In genomic region chrX:16277878-16278506, dm6 we compare ENCODE assay signal across 1 fruit fly cellular context.
TF ChIP-seq lines count a peak whose summit lies in the region.

TSS of gene eas (plus strand) at chrX:16278328.

TF ChIP-seq in whole organism, embryonic, 481 proteins besides CTCF, POLR2A, EP300 and RAD21 (continued from another document and continues in another):
- no peak for TF ChIP-seq gce (GFP tag; IDR thresholded peaks at IDR 0.05; lab: Robert Waterston, UW)
- no peak for TF ChIP-seq CG30431 (GFP tag; optimal IDR thresholded peaks at IDR 0.05; lab: Kevin White, UChicago)
- no peak for TF ChIP-seq Nf-YC (tag; optimal IDR thresholded peaks at IDR 0.05; lab: Kevin White, UChicago)
- TF ChIP-seq CG2129 (GFP tag; IDR thresholded peaks at IDR 0.05; lab: Robert Waterston, UW; ENCODE audit: partially characterized antibody): peak; percentile 31; the same call in 1 of the 2 replicates
- no peak for TF ChIP-seq CG4707 (GFP tag; optimal IDR thresholded peaks at IDR 0.05; lab: Kevin White, UChicago)
- TF ChIP-seq CG1602 (GFP tag; optimal IDR thresholded peaks at IDR 0.05; lab: Kevin White, UChicago): no peak
- no peak for TF ChIP-seq Xrp1 (GFP tag; IDR thresholded peaks at IDR 0.05; lab: Robert Waterston, UW)
- no peak for TF ChIP-seq Blimp-1 (GFP tag; optimal IDR thresholded peaks at IDR 0.05; lab: Kevin White, UChicago)
- no peak for TF ChIP-seq CG12769 (tag; optimal IDR thresholded peaks at IDR 0.05; lab: Kevin White, UChicago)
- peak; percentile 14 for TF ChIP-seq CG15601 (tag; optimal IDR thresholded peaks at IDR 0.05; lab: Kevin White, UChicago)
- no peak for TF ChIP-seq repo (GFP tag; optimal IDR thresholded peaks at IDR 0.05; lab: Kevin White, UChicago)
- TF ChIP-seq HHEX (GFP tag; optimal IDR thresholded peaks at IDR 0.05; lab: Kevin White, UChicago): no peak
- no peak for TF ChIP-seq CG31365 (tag; optimal IDR thresholded peaks at IDR 0.05; lab: Kevin White, UChicago)
- no peak for TF ChIP-seq Dad (GFP tag; optimal IDR thresholded peaks at IDR 0.05; lab: Kevin White, UChicago)
- no peak for TF ChIP-seq CG14014 (GFP tag; IDR thresholded peaks at IDR 0.05; lab: Robert Waterston, UW)
- TF ChIP-seq fd96Cb (tag; optimal IDR thresholded peaks at IDR 0.05; lab: Kevin White, UChicago): no peak
- TF ChIP-seq nom (GFP tag; optimal IDR thresholded peaks at IDR 0.05; lab: Kevin White, UChicago): no peak
- TF ChIP-seq HmgD (GFP tag; optimal IDR thresholded peaks at IDR 0.05; lab: Kevin White, UChicago): peak; percentile 50
- no peak for TF ChIP-seq gt (GFP tag; IDR thresholded peaks at IDR 0.05; lab: Robert Waterston, UW)
- TF ChIP-seq pho (GFP tag; optimal IDR thresholded peaks at IDR 0.05; lab: Kevin White, UChicago): no peak
- TF ChIP-seq dpn (GFP tag; optimal IDR thresholded peaks at IDR 0.05; lab: Kevin White, UChicago): peak in 1 of 2 experiments; percentile 37
- no peak for TF ChIP-seq jigr1 (GFP tag; IDR thresholded peaks at IDR 0.05; lab: Robert Waterston, UW)
- no peak for TF ChIP-seq da (GFP tag; optimal IDR thresholded peaks at IDR 0.05; lab: Kevin White, UChicago)
- peak; percentile 58 for TF ChIP-seq nmo (GFP tag; optimal IDR thresholded peaks at IDR 0.05; lab: Kevin White, UChicago)
- peak; percentile 11; the same call in 1 of the 2 replicates for TF ChIP-seq CG32532 (GFP tag; IDR thresholded peaks at IDR 0.05; lab: Robert Waterston, UW)
- TF ChIP-seq stc (GFP tag; IDR thresholded peaks at IDR 0.05; lab: Robert Waterston, UW): no peak
- TF ChIP-seq CG10462 (GFP tag; optimal IDR thresholded peaks at IDR 0.05; lab: Kevin White, UChicago): no peak
- TF ChIP-seq CG17802 (tag; optimal IDR thresholded peaks at IDR 0.05; lab: Kevin White, UChicago): no peak
- TF ChIP-seq HLH54F (GFP tag; optimal IDR thresholded peaks at IDR 0.05; lab: Kevin White, UChicago): peak; percentile 1
- no peak for TF ChIP-seq CG8765 (GFP tag; IDR thresholded peaks at IDR 0.05; lab: Robert Waterston, UW)
- TF ChIP-seq Ada2b (GFP tag; IDR thresholded peaks at IDR 0.05; lab: Robert Waterston, UW): no peak
- no peak for TF ChIP-seq H2.0 (GFP tag; IDR thresholded peaks at IDR 0.05; lab: Robert Waterston, UW)
- no peak for TF ChIP-seq CG17912 (GFP tag; optimal IDR thresholded peaks at IDR 0.05; lab: Kevin White, UChicago)
- no peak for TF ChIP-seq ap (GFP tag; IDR thresholded peaks at IDR 0.05; lab: Robert Waterston, UW)
- TF ChIP-seq Stat92E (GFP tag; optimal IDR thresholded peaks at IDR 0.05; lab: Kevin White, UChicago): no peak
- peak; percentile 59; the same call in 1 of the 2 replicates for TF ChIP-seq chm (GFP tag; IDR thresholded peaks at IDR 0.05; lab: Robert Waterston, UW)
- TF ChIP-seq chinmo (GFP tag; IDR thresholded peaks at IDR 0.05; lab: Robert Waterston, UW; ENCODE audit: partially characterized antibody): peak; percentile 83; the same call in 3 of the 4 replicates
- TF ChIP-seq sima (GFP tag; optimal IDR thresholded peaks at IDR 0.05; lab: Kevin White, UChicago): no peak
- peak; percentile 63 for TF ChIP-seq CG1603 (tag; optimal IDR thresholded peaks at IDR 0.05; lab: Kevin White, UChicago)
- no peak for TF ChIP-seq aop (GFP tag; IDR thresholded peaks at IDR 0.05; lab: Robert Waterston, UW)
- TF ChIP-seq CG10209 (GFP tag; optimal IDR thresholded peaks at IDR 0.05; lab: Kevin White, UChicago): peak; percentile 1
- no peak for TF ChIP-seq CG11560 (tag; IDR thresholded peaks at IDR 0.05; lab: Robert Waterston, UW)
- TF ChIP-seq MBD-R2 (GFP tag; IDR thresholded peaks at IDR 0.05; lab: Robert Waterston, UW): peak; percentile 55
- no peak for TF ChIP-seq sisA (GFP tag; IDR thresholded peaks at IDR 0.05; lab: Robert Waterston, UW)
- no peak for TF ChIP-seq CG34422 (GFP tag; IDR thresholded peaks at IDR 0.05; lab: Robert Waterston, UW)
- TF ChIP-seq sens-2 (GFP tag; IDR thresholded peaks at IDR 0.05; lab: Robert Waterston, UW): no peak
- TF ChIP-seq bcd (GFP tag; optimal IDR thresholded peaks at IDR 0.05; lab: Kevin White, UChicago): no peak
- no peak for TF ChIP-seq MTF-1 (GFP tag; optimal IDR thresholded peaks at IDR 0.05; lab: Kevin White, UChicago; ENCODE audit: borderline replicate concordance)
- no peak for TF ChIP-seq CG5180 (GFP tag; optimal IDR thresholded peaks at IDR 0.05; lab: Kevin White, UChicago)
- peak; percentile 10 for TF ChIP-seq sd (tag; optimal IDR thresholded peaks at IDR 0.05; lab: Kevin White, UChicago)
- TF ChIP-seq CG6683 (GFP tag; optimal IDR thresholded peaks at IDR 0.05; lab: Kevin White, UChicago): no peak
- TF ChIP-seq CG12744 (GFP tag; optimal IDR thresholded peaks at IDR 0.05; lab: Kevin White, UChicago): no peak
- TF ChIP-seq Opbp (GFP tag; IDR thresholded peaks at IDR 0.05; lab: Robert Waterston, UW; ENCODE audit: partially characterized antibody): peak; percentile 75
- no peak for TF ChIP-seq pan (optimal IDR thresholded peaks at IDR 0.05; lab: Kevin White, UChicago)
- no peak for TF ChIP-seq pan (GFP tag; optimal IDR thresholded peaks at IDR 0.05 in 1 of 2, IDR thresholded peaks at IDR 0.05 in 1 of 2)
- TF ChIP-seq CG1647 (GFP tag; optimal IDR thresholded peaks at IDR 0.05; lab: Kevin White, UChicago): peak; percentile 5
- TF ChIP-seq fru (optimal IDR thresholded peaks at IDR 0.05; lab: Kevin White, UChicago): no peak
- no peak for TF ChIP-seq CG8944 (GFP tag; optimal IDR thresholded peaks at IDR 0.05; lab: Kevin White, UChicago)
- TF ChIP-seq caup (GFP tag; optimal IDR thresholded peaks at IDR 0.05; lab: Kevin White, UChicago; ENCODE audit: severe bottlenecking): no peak
- TF ChIP-seq gsb (GFP tag; IDR thresholded peaks at IDR 0.05; lab: Robert Waterston, UW): no peak
- no peak for TF ChIP-seq D19A (tag; optimal IDR thresholded peaks at IDR 0.05; lab: Kevin White, UChicago)
- TF ChIP-seq jumu (GFP tag; optimal IDR thresholded peaks at IDR 0.05; lab: Kevin White, UChicago): peak; percentile 4
- peak; percentile 4 for TF ChIP-seq zf30C (GFP tag; optimal IDR thresholded peaks at IDR 0.05; lab: Kevin White, UChicago)
- no peak for TF ChIP-seq seq (GFP tag; IDR thresholded peaks at IDR 0.05; lab: Robert Waterston, UW)
- TF ChIP-seq Dbx (GFP tag; IDR thresholded peaks at IDR 0.05; lab: Robert Waterston, UW): 0 out of 3 replicates have a peak, but pooled peaks have one; percentile 31
- TF ChIP-seq CoRest (tag; optimal IDR thresholded peaks at IDR 0.05; lab: Kevin White, UChicago): peak; percentile 7
- no peak for TF ChIP-seq emc (GFP tag; optimal IDR thresholded peaks at IDR 0.05; lab: Kevin White, UChicago)
- no peak for TF ChIP-seq CG2202 (tag; optimal IDR thresholded peaks at IDR 0.05; lab: Kevin White, UChicago)
- TF ChIP-seq Deaf1 (tag; optimal IDR thresholded peaks at IDR 0.05; lab: Kevin White, UChicago): peak; percentile 65
- TF ChIP-seq her (GFP tag; optimal IDR thresholded peaks at IDR 0.05; lab: Kevin White, UChicago): peak; percentile 42
- TF ChIP-seq CG16815 (GFP tag; optimal IDR thresholded peaks at IDR 0.05; lab: Kevin White, UChicago): no peak
- no peak for TF ChIP-seq ATbp (GFP tag; optimal IDR thresholded peaks at IDR 0.05; lab: Kevin White, UChicago)
- TF ChIP-seq CG31388 (GFP tag; optimal IDR thresholded peaks at IDR 0.05; lab: Kevin White, UChicago): no peak
- TF ChIP-seq CG2889 (GFP tag; IDR thresholded peaks at IDR 0.05; lab: Robert Waterston, UW): no peak
- TF ChIP-seq CG8281 (tag; optimal IDR thresholded peaks at IDR 0.05; lab: Kevin White, UChicago): no peak
- peak; percentile 11 for TF ChIP-seq CG30020 (tag; optimal IDR thresholded peaks at IDR 0.05; lab: Kevin White, UChicago)
- no peak for TF ChIP-seq Bteb2 (GFP tag; optimal IDR thresholded peaks at IDR 0.05; lab: Kevin White, UChicago)
- no peak for TF ChIP-seq CG15269 (tag; optimal IDR thresholded peaks at IDR 0.05; lab: Kevin White, UChicago)
- TF ChIP-seq lmd (GFP tag; IDR thresholded peaks at IDR 0.05; lab: Robert Waterston, UW): no peak
- no peak for TF ChIP-seq sr (GFP tag; IDR thresholded peaks at IDR 0.05; lab: Robert Waterston, UW)
- TF ChIP-seq crp (GFP tag; optimal IDR thresholded peaks at IDR 0.05; lab: Kevin White, UChicago): no peak
- no peak for TF ChIP-seq run (tag; optimal IDR thresholded peaks at IDR 0.05; lab: Kevin White, UChicago)
- peak; percentile 42 for TF ChIP-seq HLHmδ (GFP tag; optimal IDR thresholded peaks at IDR 0.05; lab: Kevin White, UChicago)
- 0 out of 3 replicates have a peak, but pooled peaks have one; percentile 10 for TF ChIP-seq ken (GFP tag; IDR thresholded peaks at IDR 0.05; lab: Robert Waterston, UW)
- TF ChIP-seq CG3838 (GFP tag; optimal IDR thresholded peaks at IDR 0.05; lab: Kevin White, UChicago): no peak
- peak; percentile 92 for TF ChIP-seq Sin3A (optimal IDR thresholded peaks at IDR 0.05; lab: Kevin White, UChicago)
- no peak for TF ChIP-seq CG11247 (GFP tag; IDR thresholded peaks at IDR 0.05; lab: Robert Waterston, UW)
- TF ChIP-seq sens (GFP tag; lab: Kevin White, UChicago): peak; percentile 88
- TF ChIP-seq eve (GFP tag; optimal IDR thresholded peaks at IDR 0.05; lab: Kevin White, UChicago): no peak
- TF ChIP-seq otp (GFP tag; IDR thresholded peaks at IDR 0.05; lab: Robert Waterston, UW): 0 out of 3 replicates have a peak, but pooled peaks have one; percentile 14
- TF ChIP-seq CG17568 (GFP tag; optimal IDR thresholded peaks at IDR 0.05; lab: Kevin White, UChicago): no peak
- no peak for TF ChIP-seq Taf1 (GFP tag; IDR thresholded peaks at IDR 0.05; lab: Robert Waterston, UW)
- peak; percentile 27 for TF ChIP-seq Xbp1 (GFP tag; optimal IDR thresholded peaks at IDR 0.05; lab: Kevin White, UChicago)
- TF ChIP-seq CG12236 (GFP tag; optimal IDR thresholded peaks at IDR 0.05; lab: Kevin White, UChicago): no peak
- TF ChIP-seq Bdp1 (GFP tag; optimal IDR thresholded peaks at IDR 0.05; lab: Kevin White, UChicago): no peak
- TF ChIP-seq Bgb (GFP tag; IDR thresholded peaks at IDR 0.05; lab: Robert Waterston, UW; ENCODE audit: partially characterized antibody): peak; percentile 83
- peak; percentile 38 for TF ChIP-seq gro (GFP tag; optimal IDR thresholded peaks at IDR 0.05; lab: Kevin White, UChicago)
- TF ChIP-seq NK7.1 (GFP tag; optimal IDR thresholded peaks at IDR 0.05; lab: Kevin White, UChicago): no peak
- no peak for TF ChIP-seq CG9609 (GFP tag; optimal IDR thresholded peaks at IDR 0.05; lab: Kevin White, UChicago)
- no peak for TF ChIP-seq CG8478 (optimal IDR thresholded peaks at IDR 0.05; lab: Kevin White, UChicago)
- no peak for TF ChIP-seq pita (GFP tag; optimal IDR thresholded peaks at IDR 0.05; lab: Kevin White, UChicago)
- no peak for TF ChIP-seq bigmax (GFP tag; optimal IDR thresholded peaks at IDR 0.05; lab: Kevin White, UChicago)
- peak; percentile 30 for TF ChIP-seq CG16863 (GFP tag; optimal IDR thresholded peaks at IDR 0.05; lab: Kevin White, UChicago)
- no peak for TF ChIP-seq ERR (GFP tag; optimal IDR thresholded peaks at IDR 0.05; lab: Kevin White, UChicago)
- TF ChIP-seq pum (GFP tag; optimal IDR thresholded peaks at IDR 0.05; lab: Kevin White, UChicago): no peak
- TF ChIP-seq fd102C (GFP tag; optimal IDR thresholded peaks at IDR 0.05; lab: Kevin White, UChicago): no peak
- no peak for TF ChIP-seq Hr3 (GFP tag; optimal IDR thresholded peaks at IDR 0.05; lab: Kevin White, UChicago)
- TF ChIP-seq CG14860 (GFP tag; IDR thresholded peaks at IDR 0.05; lab: Robert Waterston, UW; ENCODE audit: partially characterized antibody): peak; percentile 59
- TF ChIP-seq pnt (GFP tag; optimal IDR thresholded peaks at IDR 0.05; lab: Kevin White, UChicago): no peak
- TF ChIP-seq ttk (GFP tag; IDR thresholded peaks at IDR 0.05; lab: Robert Waterston, UW): no peak
- no peak; the same call in none of the 2 replicates for TF ChIP-seq Rfx (GFP tag; IDR thresholded peaks at IDR 0.05; lab: Robert Waterston, UW)
- no peak for TF ChIP-seq CG3281 (GFP tag; optimal IDR thresholded peaks at IDR 0.05; lab: Kevin White, UChicago)
- no peak for TF ChIP-seq GATAe (GFP tag; conservative IDR thresholded peaks at IDR 0.05; lab: Robert Waterston, UW)
- TF ChIP-seq CG34376 (GFP tag; optimal IDR thresholded peaks at IDR 0.05; lab: Kevin White, UChicago): no peak
- TF ChIP-seq CG13624 (GFP tag; optimal IDR thresholded peaks at IDR 0.05; lab: Kevin White, UChicago): peak; percentile 23
- no peak for TF ChIP-seq Usf (GFP tag; optimal IDR thresholded peaks at IDR 0.05; lab: Kevin White, UChicago)
- peak; percentile 63 for TF ChIP-seq CG8290 (GFP tag; optimal IDR thresholded peaks at IDR 0.05; lab: Kevin White, UChicago)
- TF ChIP-seq CG8290 (tag; optimal IDR thresholded peaks at IDR 0.05; lab: Kevin White, UChicago): peak; percentile 44 to 74
- no peak for TF ChIP-seq CG12391 (tag; optimal IDR thresholded peaks at IDR 0.05; lab: Kevin White, UChicago)
- no peak for TF ChIP-seq ash1 (GFP tag; optimal IDR thresholded peaks at IDR 0.05; lab: Kevin White, UChicago)
- TF ChIP-seq CG6689 (GFP tag; IDR thresholded peaks at IDR 0.05; lab: Robert Waterston, UW): no peak
- peak; percentile 24 to 92 for TF ChIP-seq insv (GFP tag; optimal IDR thresholded peaks at IDR 0.05; lab: Kevin White, UChicago)
- no peak for TF ChIP-seq Nf-YA (GFP tag; IDR thresholded peaks at IDR 0.05; lab: Robert Waterston, UW)
- no peak for TF ChIP-seq dmrt11E (tag; optimal IDR thresholded peaks at IDR 0.05; lab: Kevin White, UChicago)
- TF ChIP-seq Spps (tag; optimal IDR thresholded peaks at IDR 0.05; lab: Kevin White, UChicago): no peak
- TF ChIP-seq Eip74EF (GFP tag; optimal IDR thresholded peaks at IDR 0.05; lab: Kevin White, UChicago): no peak
- TF ChIP-seq CG11695 (GFP tag; IDR thresholded peaks at IDR 0.05; lab: Robert Waterston, UW): no peak
- no peak for TF ChIP-seq trh (GFP tag; optimal IDR thresholded peaks at IDR 0.05; lab: Kevin White, UChicago)
- TF ChIP-seq CG15696 (tag; optimal IDR thresholded peaks at IDR 0.05; lab: Kevin White, UChicago): no peak
- no peak for TF ChIP-seq Dip2 (GFP tag; IDR thresholded peaks at IDR 0.05; lab: Robert Waterston, UW)
- TF ChIP-seq ab (GFP tag; optimal IDR thresholded peaks at IDR 0.05; lab: Kevin White, UChicago): no peak
- no peak for TF ChIP-seq Abd-B (GFP tag; optimal IDR thresholded peaks at IDR 0.05; lab: Kevin White, UChicago)
- TF ChIP-seq CG3065 (GFP tag; optimal IDR thresholded peaks at IDR 0.05; lab: Kevin White, UChicago): no peak
- TF ChIP-seq CG2678 (tag; optimal IDR thresholded peaks at IDR 0.05; lab: Kevin White, UChicago): no peak
- peak; percentile 72; the same call in 2 of the 3 replicates for TF ChIP-seq CG7963 (GFP tag; IDR thresholded peaks at IDR 0.05; lab: Robert Waterston, UW; ENCODE audit: partially characterized antibody)
- peak; percentile 56 for TF ChIP-seq Ets97D (GFP tag; optimal IDR thresholded peaks at IDR 0.05; lab: Kevin White, UChicago)
- TF ChIP-seq YL-1 (GFP tag; optimal IDR thresholded peaks at IDR 0.05; lab: Kevin White, UChicago): no peak
